Worm (Caenorhabditis elegans): ENCODE measurements around the gene spl-2.

DNA sequence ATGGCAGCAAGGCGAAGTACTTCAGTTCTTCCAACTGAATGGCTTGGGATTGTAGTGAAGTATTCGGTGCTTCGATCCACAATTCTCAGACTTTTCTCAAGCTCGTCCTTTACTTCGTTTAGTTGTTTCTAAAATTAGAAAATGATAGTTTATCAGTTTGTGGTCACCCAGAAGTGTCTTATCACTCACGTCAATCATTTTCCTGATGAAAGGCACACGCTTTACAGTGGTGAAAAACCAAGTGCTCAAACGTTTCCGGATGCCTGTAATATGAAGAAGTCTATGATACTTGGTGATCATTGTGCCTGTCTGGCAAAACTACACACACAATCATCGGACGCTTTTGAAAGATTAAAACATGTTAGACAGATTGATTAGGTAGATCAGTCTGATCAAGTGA, 503 bp downstream of the spl-2 start:
- TF ChIP-seq hlh-1 (tag; optimal IDR thresholded peaks at IDR 0.05), result no peak
- no peak for TF ChIP-seq bed-3 (GFP tag; optimal IDR thresholded peaks at IDR 0.05)
- TF ChIP-seq blmp-1 (tag; optimal IDR thresholded peaks at IDR 0.05), result no peak
- TF ChIP-seq nhr-28 (tag; optimal IDR thresholded peaks at IDR 0.05), result no peak
- no peak for TF ChIP-seq unc-62 (GFP tag; optimal IDR thresholded peaks at IDR 0.05)
